Worm (Caenorhabditis elegans): ENCODE data around the gene gpx-2.

The gpx-2 gene

DNA sequence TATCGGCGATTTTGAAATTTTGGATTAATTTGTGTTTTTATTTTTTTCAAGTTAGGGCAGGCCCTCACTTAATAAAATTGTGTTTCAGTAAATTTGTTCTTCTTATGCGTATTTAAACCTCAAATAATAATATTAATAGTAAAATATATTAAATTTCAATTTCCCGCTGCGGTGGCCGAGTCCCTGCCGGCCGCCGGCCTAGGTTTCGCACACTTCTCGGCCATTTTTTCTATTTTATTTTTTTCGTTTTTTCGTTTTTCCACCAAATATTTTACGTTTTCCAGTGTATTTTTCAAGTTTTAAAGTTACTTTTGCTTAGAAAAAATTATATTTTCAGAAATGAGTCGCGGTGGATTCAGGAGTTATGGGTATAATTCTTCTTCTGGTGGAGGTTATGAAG lies 9.6 kb upstream of the gpx-2 start, which contains the start of gene rbm-28 (continued):
- TF ChIP-seq rec-8 (tag; optimal IDR thresholded peaks at IDR 0.05): peak in 1 of 2 experiments; percentile 4
- TF ChIP-seq dox-1 (GFP tag; IDR thresholded peaks at IDR 0.05): no peak
- TF ChIP-seq sptf-2 (GFP tag; optimal IDR thresholded peaks at IDR 0.05): no peak
- TF ChIP-seq tlf-1 (GFP tag; optimal IDR thresholded peaks at IDR 0.05): no peak
- TF ChIP-seq snpc-4 (GFP tag; optimal IDR thresholded peaks at IDR 0.05): no peak
- TF ChIP-seq snpc-4 (tag; optimal IDR thresholded peaks at IDR 0.05): no peak
- TF ChIP-seq Y95B8A.8 (GFP tag; IDR thresholded peaks at IDR 0.05): no peak

DNA sequence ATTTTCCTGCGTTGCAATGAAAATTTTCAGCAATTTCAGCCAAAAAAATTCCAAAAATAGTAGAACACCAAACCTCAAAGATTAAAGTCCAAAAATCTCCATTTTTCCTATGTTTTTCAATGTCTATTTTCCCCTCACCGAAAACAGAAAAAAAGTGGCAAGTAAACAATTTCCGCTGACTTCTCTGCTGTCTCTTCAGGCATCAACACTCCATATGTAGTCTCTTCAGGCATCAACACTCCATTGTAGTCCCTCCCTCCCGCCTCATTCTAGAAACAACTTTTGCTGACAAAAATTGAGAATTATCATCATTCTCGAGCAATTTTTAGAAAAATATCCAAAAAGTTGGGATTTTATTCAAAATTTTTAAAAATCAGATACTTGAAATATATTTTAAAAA lies 2.3 kb upstream of the gpx-2 start:
- peak; percentile 93; the same call in 1 of the 2 replicates for TF ChIP-seq hmg-1.2 (GFP tag; IDR thresholded peaks at IDR 0.05)
- 0 out of 2 replicates have a peak, but pooled peaks have one; percentile 26 for TF ChIP-seq nfyb-1 (GFP tag; IDR thresholded peaks at IDR 0.05)

DNA sequence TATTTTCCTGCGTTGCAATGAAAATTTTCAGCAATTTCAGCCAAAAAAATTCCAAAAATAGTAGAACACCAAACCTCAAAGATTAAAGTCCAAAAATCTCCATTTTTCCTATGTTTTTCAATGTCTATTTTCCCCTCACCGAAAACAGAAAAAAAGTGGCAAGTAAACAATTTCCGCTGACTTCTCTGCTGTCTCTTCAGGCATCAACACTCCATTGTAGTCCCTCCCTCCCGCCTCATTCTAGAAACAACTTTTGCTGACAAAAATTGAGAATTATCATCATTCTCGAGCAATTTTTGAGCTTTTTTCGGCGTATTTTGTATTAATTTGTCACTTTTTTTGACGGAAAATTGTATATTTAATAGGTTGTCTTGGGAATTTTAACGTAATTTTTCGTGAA lies 1.4 kb upstream of the gpx-2 start:
- TF ChIP-seq hmg-1.2 (GFP tag; IDR thresholded peaks at IDR 0.05): peak; percentile 91; the same call in 1 of the 2 replicates

DNA sequence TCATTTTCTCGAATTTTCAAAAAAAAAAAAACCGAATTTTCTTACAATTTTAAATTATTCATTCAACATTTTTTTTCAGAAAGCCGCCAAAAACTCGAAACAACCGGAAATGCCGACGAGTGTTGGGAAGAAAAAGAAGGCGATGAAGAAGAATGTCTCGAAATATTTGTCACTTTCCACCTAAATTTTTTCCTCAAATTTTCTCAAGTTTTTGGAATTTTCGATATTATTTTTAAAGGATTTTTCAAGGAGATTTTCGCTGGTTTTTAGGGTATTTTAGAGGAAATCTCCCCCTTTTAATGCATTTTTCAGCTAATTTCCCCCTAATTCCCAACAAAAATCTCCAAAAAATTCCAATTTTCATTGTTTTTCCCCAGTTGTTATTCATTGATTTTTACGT lies 410 bp upstream of the gpx-2 start:
- no peak for TF ChIP-seq akir-1 (GFP tag; optimal IDR thresholded peaks at IDR 0.05)
- no peak for TF ChIP-seq chd-7 (tag; optimal IDR thresholded peaks at IDR 0.05)
- no peak for TF ChIP-seq nhr-27 (tag; optimal IDR thresholded peaks at IDR 0.05)
- TF ChIP-seq ceh-100 (GFP tag; IDR thresholded peaks at IDR 0.05): no peak
- TF ChIP-seq ccch-3 (GFP tag; optimal IDR thresholded peaks at IDR 0.05): no peak
- no peak for TF ChIP-seq madf-3 (GFP tag; IDR thresholded peaks at IDR 0.05)
- TF ChIP-seq cebp-1 (GFP tag; IDR thresholded peaks at IDR 0.05): no peak
- no peak for TF ChIP-seq cebp-1 (tag; optimal IDR thresholded peaks at IDR 0.05)
- no peak for TF ChIP-seq madf-10 (tag; optimal IDR thresholded peaks at IDR 0.05)
- no peak for TF ChIP-seq nhr-80 (tag; optimal IDR thresholded peaks at IDR 0.05)
- TF ChIP-seq snpc-1.1 (tag; optimal IDR thresholded peaks at IDR 0.05; ENCODE audit: insufficient read depth): no peak
- no peak for TF ChIP-seq egl-44 (GFP tag; IDR thresholded peaks at IDR 0.05)
- TF ChIP-seq nhr-90 (tag; optimal IDR thresholded peaks at IDR 0.05): no peak
- no peak for TF ChIP-seq rec-8 (tag; optimal IDR thresholded peaks at IDR 0.05)
- no peak for TF ChIP-seq T26A5.8 (tag; optimal IDR thresholded peaks at IDR 0.05)
- TF ChIP-seq F49E8.2 (tag; optimal IDR thresholded peaks at IDR 0.05; ENCODE audit: insufficient read depth): no peak
- no peak for TF ChIP-seq Y53G8AR.9 (GFP tag; conservative IDR thresholded peaks at IDR 0.05)
- no peak for TF ChIP-seq fkh-3 (tag; optimal IDR thresholded peaks at IDR 0.05)
- TF ChIP-seq nhr-120 (GFP tag; IDR thresholded peaks at IDR 0.05): no peak
- no peak for TF ChIP-seq lin-26 (GFP tag; IDR thresholded peaks at IDR 0.05)
- no peak for TF ChIP-seq let-526 (GFP tag; IDR thresholded peaks at IDR 0.05)

DNA sequence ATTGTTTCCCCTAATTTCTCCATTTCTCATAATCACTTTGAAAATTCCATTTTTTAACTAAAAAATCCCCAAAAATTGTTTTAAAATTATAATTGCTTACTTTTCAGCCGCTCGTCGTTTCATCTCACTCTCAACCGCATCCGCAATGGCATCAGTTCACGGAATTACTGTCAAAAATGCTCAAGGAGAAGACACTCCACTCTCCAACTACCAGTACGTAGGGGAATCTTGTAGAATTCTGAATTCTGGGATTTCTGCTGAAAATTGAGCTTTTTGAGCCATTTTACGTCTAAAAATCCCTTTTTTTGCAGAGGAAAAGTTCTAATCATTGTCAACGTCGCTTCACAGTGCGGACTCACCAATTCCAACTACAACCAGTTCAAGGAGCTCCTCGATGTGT lies 964 bp downstream of the gpx-2 start:
- TF ChIP-seq die-1 (tag; optimal IDR thresholded peaks at IDR 0.05) (no peak), dox-1 (GFP tag; IDR thresholded peaks at IDR 0.05) (0 out of 2 replicates have a peak, but pooled peaks have one; percentile 8), ccch-3 (GFP tag; optimal IDR thresholded peaks at IDR 0.05) (no peak), nhr-27 (tag; optimal IDR thresholded peaks at IDR 0.05) (no peak)

DNA sequence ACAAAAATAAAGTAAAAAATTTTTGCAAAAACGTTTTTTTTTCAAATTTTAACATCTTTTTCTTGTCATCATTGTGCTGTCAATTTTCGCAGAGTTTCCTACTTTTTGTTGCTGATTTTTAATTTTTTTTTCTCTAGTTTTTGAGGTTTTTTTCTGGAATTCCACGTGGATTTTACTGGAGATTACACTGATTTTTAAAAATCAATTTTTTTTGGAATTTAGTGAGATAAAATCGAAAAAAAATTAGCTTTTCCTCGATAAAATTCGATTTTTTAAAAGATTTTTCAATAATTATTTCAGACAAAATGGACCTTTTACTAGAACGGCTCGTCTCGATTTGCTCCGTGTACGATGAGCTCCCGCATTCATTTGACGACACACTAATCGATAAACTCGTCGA lies 3.1 kb downstream of the gpx-2 start, which contains the start of gene R05H10.3:
TSS of gene R05H10.3 (plus strand) at position 301 of the 400 bp plus-strand sequence.
- TF ChIP-seq lir-1 (GFP tag; conservative IDR thresholded peaks at IDR 0.05): no peak
- no peak for TF ChIP-seq hsf-1 (GFP tag; IDR thresholded peaks at IDR 0.05)
- TF ChIP-seq snpc-1.3 (tag; optimal IDR thresholded peaks at IDR 0.05; ENCODE audit: insufficient read depth): no peak
- TF ChIP-seq efl-1 (GFP tag; optimal IDR thresholded peaks at IDR 0.05): no peak
- TF ChIP-seq ztf-6 (GFP tag; IDR thresholded peaks at IDR 0.05): no peak
- TF ChIP-seq zfh-2 (GFP tag; conservative IDR thresholded peaks at IDR 0.05): no peak
- TF ChIP-seq F55B11.4 (tag; optimal IDR thresholded peaks at IDR 0.05; ENCODE audit: borderline replicate concordance, insufficient read depth): no peak
- no peak for TF ChIP-seq attf-6 (GFP tag; IDR thresholded peaks at IDR 0.05)
- no peak for TF ChIP-seq nhr-120 (GFP tag; IDR thresholded peaks at IDR 0.05)
- TF ChIP-seq F57C9.4 (tag; optimal IDR thresholded peaks at IDR 0.05): no peak
- no peak for TF ChIP-seq D2030.7 (GFP tag; IDR thresholded peaks at IDR 0.05)
- TF ChIP-seq rcor-1 (GFP tag; IDR thresholded peaks at IDR 0.05): no peak
- TF ChIP-seq him-1 (tag; optimal IDR thresholded peaks at IDR 0.05): no peak
